Worm (Caenorhabditis elegans): ENCODE data around the gene eat-2.

Gene eat-2

ce11 chrII:14154357-14154756, 17.1 kb downstream of the eat-2 start, which contains the start of gene Y48B6A.1 (continued):
- TF ChIP-seq egl-13 (tag; optimal IDR thresholded peaks at IDR 0.05) (peak; percentile 87), nhr-84 (tag; optimal IDR thresholded peaks at IDR 0.05) (peak; percentile 23), hpl-2 (GFP tag; optimal IDR thresholded peaks at IDR 0.05) (peak; percentile 82), nhr-28 (tag; optimal IDR thresholded peaks at IDR 0.05) (no peak), nhr-20 (tag; optimal IDR thresholded peaks at IDR 0.05) (peak; percentile 90), C16A3.4 (tag; optimal IDR thresholded peaks at IDR 0.05) (peak; percentile 98), C34B4.2 (tag; optimal IDR thresholded peaks at IDR 0.05) (no peak), unc-86 (tag; optimal IDR thresholded peaks at IDR 0.05) (peak; percentile 84), mef-2 (tag; optimal IDR thresholded peaks at IDR 0.05) (peak; percentile 10), unc-98 (GFP tag; IDR thresholded peaks at IDR 0.05) (peak; percentile 92), lsy-2 (tag; optimal IDR thresholded peaks at IDR 0.05) (peak; percentile 98 to 99), F16B12.6 (tag; optimal IDR thresholded peaks at IDR 0.05) (peak; percentile 79), nhr-237 (tag; optimal IDR thresholded peaks at IDR 0.05) (peak; percentile 90), nhr-47 (tag; optimal IDR thresholded peaks at IDR 0.05) (peak; percentile 95), skn-1 (tag; optimal IDR thresholded peaks at IDR 0.05) (peak; percentile 97), ces-1 (GFP tag; optimal IDR thresholded peaks at IDR 0.05) (no peak), nhr-77 (tag; optimal IDR thresholded peaks at IDR 0.05) (peak; percentile 99), ceh-90 (tag; optimal IDR thresholded peaks at IDR 0.05) (peak; percentile 90), lin-13 (GFP tag; optimal IDR thresholded peaks at IDR 0.05) (peak; percentile 94), Y116A8C.19 (tag; optimal IDR thresholded peaks at IDR 0.05; ENCODE audit: borderline replicate concordance) (no peak), lin-39 (tag; optimal IDR thresholded peaks at IDR 0.05) (peak; percentile 71), fos-1 (tag; optimal IDR thresholded peaks at IDR 0.05) (peak; percentile 77), rnt-1 (tag; optimal IDR thresholded peaks at IDR 0.05) (peak; percentile 99), fkh-8 (tag; optimal IDR thresholded peaks at IDR 0.05) (peak; percentile 97), dsc-1 (tag; optimal IDR thresholded peaks at IDR 0.05) (peak; percentile 89), fkh-4 (tag; optimal IDR thresholded peaks at IDR 0.05; ENCODE audit: borderline replicate concordance) (peak; percentile 92), efl-1 (optimal IDR thresholded peaks at IDR 0.05) (peak; percentile 91 to 94), efl-1 (GFP tag; optimal IDR thresholded peaks at IDR 0.05 in 1 of 2) (peak; percentile 89 to 98), nhr-85 (tag) (peak; percentile 94), snu-23 (GFP tag; optimal IDR thresholded peaks at IDR 0.05) (peak; percentile 96), grh-1 (GFP tag; IDR thresholded peaks at IDR 0.05) (peak; percentile 67), nhr-76 (tag; optimal IDR thresholded peaks at IDR 0.05) (no peak), nhr-11 (tag; optimal IDR thresholded peaks at IDR 0.05) (peak; percentile 66)

- TF ChIP-seq ceh-90 (tag; optimal IDR thresholded peaks at IDR 0.05), result no peak
Observed at ce11 chrII:14152274-14152673, 19.2 kb downstream of the eat-2 start.

ce11 chrII:14150031-14150430, 21.4 kb downstream of the eat-2 start, which contains the start of gene W03H9.1:
Gene W03H9.1 (minus strand): TSS chrII:14150131.
- TF ChIP-seq ztf-11 (tag; optimal IDR thresholded peaks at IDR 0.05), result no peak
- TF ChIP-seq lin-35 (GFP tag; optimal IDR thresholded peaks at IDR 0.05), result no peak
- no peak for TF ChIP-seq nhr-28 (tag; optimal IDR thresholded peaks at IDR 0.05)
- TF ChIP-seq sptf-1 (tag; optimal IDR thresholded peaks at IDR 0.05), result no peak
- no peak for TF ChIP-seq nhr-71 (tag; optimal IDR thresholded peaks at IDR 0.05)
- no peak for TF ChIP-seq fkh-8 (tag; optimal IDR thresholded peaks at IDR 0.05)
- no peak for TF ChIP-seq elt-3 (tag; optimal IDR thresholded peaks at IDR 0.05)
- no peak for TF ChIP-seq nhr-85 (tag)

ce11 chrII:14143838-14144268, 27.6 kb downstream of the eat-2 start, which contains the start of gene W03H9.2:
Gene W03H9.2 (minus strand): TSS chrII:14143869.
- no peak for TF ChIP-seq jun-1 (tag; optimal IDR thresholded peaks at IDR 0.05)
- peak; percentile 63 for TF ChIP-seq aly-2 (tag; optimal IDR thresholded peaks at IDR 0.05)
- peak; percentile 54 for TF ChIP-seq mep-1 (tag; optimal IDR thresholded peaks at IDR 0.05)
- TF ChIP-seq snpc-4 (tag; optimal IDR thresholded peaks at IDR 0.05), result peak; percentile 54
- TF ChIP-seq unc-62 (GFP tag; optimal IDR thresholded peaks at IDR 0.05), result no peak
- TF ChIP-seq fkh-4 (tag; optimal IDR thresholded peaks at IDR 0.05; ENCODE audit: borderline replicate concordance), result peak; percentile 69
- TF ChIP-seq lin-14 (GFP tag; optimal IDR thresholded peaks at IDR 0.05), result no peak
- no peak for TF ChIP-seq C34B4.2 (tag; optimal IDR thresholded peaks at IDR 0.05)
- TF ChIP-seq sox-4 (tag; optimal IDR thresholded peaks at IDR 0.05), result peak; percentile 65
- peak; percentile 73 for TF ChIP-seq unc-130 (tag; optimal IDR thresholded peaks at IDR 0.05)
- TF ChIP-seq tbx-2 (tag; optimal IDR thresholded peaks at IDR 0.05), result peak; percentile 76
- TF ChIP-seq ceh-90 (tag; optimal IDR thresholded peaks at IDR 0.05), result peak; percentile 66
- TF ChIP-seq sup-37 (GFP tag; optimal IDR thresholded peaks at IDR 0.05), result no peak
- TF ChIP-seq ets-5 (GFP tag; IDR thresholded peaks at IDR 0.05), result no peak
- TF ChIP-seq lin-15B (tag; optimal IDR thresholded peaks at IDR 0.05), result peak; percentile 16
- peak; percentile 26 for TF ChIP-seq Y116A8C.19 (tag; optimal IDR thresholded peaks at IDR 0.05; ENCODE audit: borderline replicate concordance)
- no peak for TF ChIP-seq fkh-10 (GFP tag; optimal IDR thresholded peaks at IDR 0.05)

All from whole organism, L1 larva.